Worm (Caenorhabditis elegans): ENCODE data around the gene F42A8.1.

The F42A8.1 gene

DNA sequence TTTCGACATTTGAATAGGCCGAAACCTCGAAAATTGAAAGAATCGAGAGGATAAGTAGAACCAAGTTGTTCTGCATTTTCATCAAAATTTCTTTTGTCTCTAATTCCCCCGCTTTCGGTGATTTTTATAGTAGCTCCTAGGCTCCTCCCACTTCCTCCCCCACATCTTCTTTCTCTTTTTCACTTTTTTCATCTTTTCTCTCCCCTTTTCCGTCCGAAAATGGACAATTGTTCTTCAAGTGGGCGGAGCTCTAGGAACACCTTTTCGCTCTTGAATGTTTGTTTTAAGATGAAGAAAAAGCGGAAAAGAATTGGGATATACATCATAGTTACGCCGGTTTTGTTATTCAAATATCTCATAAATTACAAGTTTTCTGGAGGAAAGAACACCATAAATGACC lies at the start of gene F42A8.1:
TSS of gene F42A8.1 (minus strand) at position 101 of the 400 bp plus-strand sequence.
- TF ChIP-seq lin-32 (GFP tag; optimal IDR thresholded peaks at IDR 0.05) (no peak), tbx-8 (GFP tag; optimal IDR thresholded peaks at IDR 0.05) (no peak), ztf-11 (tag; optimal IDR thresholded peaks at IDR 0.05) (no peak), pha-4 (tag; optimal IDR thresholded peaks at IDR 0.05) (no peak), nhr-28 (tag; optimal IDR thresholded peaks at IDR 0.05) (no peak), cnd-1 (tag; optimal IDR thresholded peaks at IDR 0.05) (no peak), ham-2 (GFP tag; optimal IDR thresholded peaks at IDR 0.05) (no peak), lin-13 (tag; optimal IDR thresholded peaks at IDR 0.05) (no peak), nhr-2 (tag; optimal IDR thresholded peaks at IDR 0.05) (no peak), nhr-76 (tag; optimal IDR thresholded peaks at IDR 0.05) (no peak), nhr-237 (tag; optimal IDR thresholded peaks at IDR 0.05) (no peak), flh-1 (GFP tag; optimal IDR thresholded peaks at IDR 0.05) (no peak), ceh-43 (GFP tag; optimal IDR thresholded peaks at IDR 0.05) (no peak), lsy-2 (tag; optimal IDR thresholded peaks at IDR 0.05) (no peak), M03D4.4 (tag; optimal IDR thresholded peaks at IDR 0.05) (no peak), unc-62 (GFP tag; optimal IDR thresholded peaks at IDR 0.05) (no peak), sptf-1 (tag; optimal IDR thresholded peaks at IDR 0.05) (no peak), mep-1 (tag; optimal IDR thresholded peaks at IDR 0.05) (no peak)

- TF ChIP-seq hlh-1 (tag; optimal IDR thresholded peaks at IDR 0.05) = no peak
- no peak for TF ChIP-seq sptf-1 (tag; optimal IDR thresholded peaks at IDR 0.05)
- TF ChIP-seq ceh-83 (GFP tag; optimal IDR thresholded peaks at IDR 0.05) = no peak
- no peak for TF ChIP-seq elt-3 (tag; optimal IDR thresholded peaks at IDR 0.05)
- TF ChIP-seq nhr-76 (tag; optimal IDR thresholded peaks at IDR 0.05) = no peak
- no peak for TF ChIP-seq mls-2 (tag; optimal IDR thresholded peaks at IDR 0.05)
- no peak for TF ChIP-seq ham-2 (GFP tag; optimal IDR thresholded peaks at IDR 0.05)
These were observed 46.3 kb upstream of the F42A8.1 start, which contains the start of gene lido-17 for ce11 chrII:9392724-9393123. TSS of gene lido-17 (minus strand) at chrII:9392824.

ce11 chrII:9385241-9385640 lies 38.9 kb upstream of the F42A8.1 start, which contains the start of gene C06C3.7:
TSS of gene C06C3.7 (plus strand) at chrII:9385541.
- TF ChIP-seq elt-3 (tag; optimal IDR thresholded peaks at IDR 0.05) (no peak), mep-1 (tag; optimal IDR thresholded peaks at IDR 0.05) (no peak), unc-39 (tag; optimal IDR thresholded peaks at IDR 0.05) (no peak), unc-62 (GFP tag; optimal IDR thresholded peaks at IDR 0.05) (no peak), nhr-12 (tag; optimal IDR thresholded peaks at IDR 0.05) (no peak), drap-1 (GFP tag; optimal IDR thresholded peaks at IDR 0.05) (no peak), snpc-4 (tag; optimal IDR thresholded peaks at IDR 0.05) (no peak), nhr-2 (tag; optimal IDR thresholded peaks at IDR 0.05) (no peak), nhr-76 (tag; optimal IDR thresholded peaks at IDR 0.05) (no peak), cnd-1 (tag; optimal IDR thresholded peaks at IDR 0.05) (no peak), sem-2 (GFP tag; optimal IDR thresholded peaks at IDR 0.05) (no peak), ztf-11 (tag; optimal IDR thresholded peaks at IDR 0.05) (no peak)

DNA sequence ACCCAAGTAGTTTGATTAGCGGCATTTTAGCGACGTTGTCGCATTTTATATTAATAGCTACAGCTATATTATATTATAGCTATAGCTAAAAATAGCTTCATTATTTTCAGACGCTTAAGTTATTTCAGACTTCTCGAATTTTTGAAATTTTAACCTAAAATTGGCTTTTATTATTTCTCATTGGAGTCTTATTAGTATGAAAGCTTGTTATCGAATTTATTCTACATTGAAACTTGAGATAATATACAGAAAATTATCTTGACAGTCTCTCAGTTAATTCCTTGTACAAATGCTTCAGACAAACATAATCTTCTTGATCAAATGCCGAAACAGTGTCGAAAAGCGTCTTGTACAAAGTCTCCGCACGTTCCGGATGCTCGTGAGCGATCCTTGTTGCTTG lies 33.4 kb upstream of the F42A8.1 start, which contains the start of gene srh-48:
TSS of gene srh-48 (plus strand) at position 301 of the 400 bp plus-strand sequence.
- TF ChIP-seq nhr-28 (tag; optimal IDR thresholded peaks at IDR 0.05) = no peak
- no peak for TF ChIP-seq mab-5 (tag; optimal IDR thresholded peaks at IDR 0.05)

DNA sequence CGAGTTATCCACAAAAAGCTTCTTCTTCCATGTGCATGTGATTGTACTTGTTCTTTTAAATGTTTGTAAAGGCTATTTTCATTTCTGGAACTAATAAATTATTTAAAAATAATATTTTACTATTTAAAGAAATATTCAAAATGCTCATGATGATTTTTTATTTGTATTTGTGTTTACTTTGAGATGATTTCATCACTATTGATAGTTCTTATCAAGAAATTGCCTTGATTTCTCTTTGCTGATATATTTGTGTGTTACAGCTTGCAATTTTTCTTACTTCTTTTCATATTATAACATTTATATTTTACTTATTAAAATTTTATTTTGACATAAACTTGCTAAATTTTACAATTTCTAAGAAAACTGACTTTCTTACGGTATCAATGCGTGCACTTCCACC lies 31.8 kb upstream of the F42A8.1 start:
- TF ChIP-seq tbx-8 (GFP tag; optimal IDR thresholded peaks at IDR 0.05) = no peak
- TF ChIP-seq ztf-11 (tag; optimal IDR thresholded peaks at IDR 0.05) = no peak
- no peak for TF ChIP-seq unc-39 (tag; optimal IDR thresholded peaks at IDR 0.05)
- no peak for TF ChIP-seq unc-120 (tag; optimal IDR thresholded peaks at IDR 0.05; ENCODE audit: poor library complexity, severe bottlenecking)
- no peak for TF ChIP-seq ceh-83 (GFP tag; optimal IDR thresholded peaks at IDR 0.05)

ce11 chrII:9377158-9377557 lies 30.8 kb upstream of the F42A8.1 start, which contains the start of gene C06C3.10:
TSS of gene C06C3.10 (minus strand) at chrII:9377258.
- TF ChIP-seq nhr-76 (tag; optimal IDR thresholded peaks at IDR 0.05) (no peak), ztf-11 (tag; optimal IDR thresholded peaks at IDR 0.05) (no peak), nhr-28 (tag; optimal IDR thresholded peaks at IDR 0.05) (no peak), zip-8 (tag; optimal IDR thresholded peaks at IDR 0.05) (no peak), ceh-39 (tag; optimal IDR thresholded peaks at IDR 0.05) (no peak), nhr-12 (tag; optimal IDR thresholded peaks at IDR 0.05) (no peak), ham-2 (GFP tag; optimal IDR thresholded peaks at IDR 0.05) (no peak), tbx-8 (GFP tag; optimal IDR thresholded peaks at IDR 0.05) (no peak), ceh-43 (GFP tag; optimal IDR thresholded peaks at IDR 0.05) (no peak), lsy-2 (tag; optimal IDR thresholded peaks at IDR 0.05) (no peak), elt-1 (tag; optimal IDR thresholded peaks at IDR 0.05; ENCODE audit: borderline replicate concordance, insufficient read depth) (no peak), nhr-2 (tag; optimal IDR thresholded peaks at IDR 0.05) (no peak), M03D4.4 (tag; optimal IDR thresholded peaks at IDR 0.05) (no peak), pha-4 (tag; optimal IDR thresholded peaks at IDR 0.05) (no peak), sem-2 (GFP tag; optimal IDR thresholded peaks at IDR 0.05) (no peak), mab-5 (tag; optimal IDR thresholded peaks at IDR 0.05) (no peak), lin-32 (GFP tag; optimal IDR thresholded peaks at IDR 0.05) (no peak), unc-39 (tag; optimal IDR thresholded peaks at IDR 0.05) (no peak)
